Worm (Caenorhabditis elegans) whole organism, L4 larva: ENCODE results near the gene ung-1.

ENCODE experiments used
- D1046.2 ChIP-seq: fragments of 200-800 bp; sonication (Bioruptor generic); IDR thresholded peaks from 2 replicates; pipeline ENCODE4 v1.3.6; 2022; ENCODE audit warnings: missing genetic modification characterization, missing compliant biosample characterization
- F10B5.3 ChIP-seq: sonication (generic microtip); optimal IDR thresholded peaks from 2 replicates; lab custom pipeline; 2016; ENCODE audit warnings: mild to moderate bottlenecking, missing genetic modification characterization, missing compliant biosample characterization
- F26F4.8 ChIP-seq: fragments of 200-800 bp; sonication (Bioruptor generic); conservative IDR thresholded peaks from 2 replicates; pipeline ENCODE4 v1.3.6; 2022; ENCODE audit warnings: missing genetic modification characterization, missing compliant biosample characterization
- F49E8.2 ChIP-seq: sonication (generic microtip); optimal IDR thresholded peaks from 2 replicates; lab custom pipeline; 2016; ENCODE audit warnings: missing compliant biosample characterization, mild to moderate bottlenecking, missing genetic modification characterization, borderline replicate concordance
- Y5F2A.4 ChIP-seq: fragments of 200-800 bp; sonication (Bioruptor generic); optimal IDR thresholded peaks from 2 replicates; lab custom pipeline; 2018; ENCODE audit warnings: mild to moderate bottlenecking, missing genetic modification characterization, missing compliant biosample characterization
- Y75B8A.6 ChIP-seq: fragments of 200-800 bp; sonication (Bioruptor generic); IDR thresholded peaks from 2 replicates; pipeline ENCODE4 v1.3.6; 2022; ENCODE audit warnings: missing genetic modification reagents, missing genetic modification characterization, missing compliant biosample characterization
- ZK337.2 ChIP-seq: fragments of 200-800 bp; sonication (Bioruptor generic); IDR thresholded peaks from 2 replicates; pipeline ENCODE4 v1.3.6; 2022; ENCODE audit warnings: missing genetic modification reagents, missing genetic modification characterization, missing compliant biosample characterization
- ZK546.5 ChIP-seq, 2 experiments: sonication (generic microtip); optimal IDR thresholded peaks; 2 replicates each; lab custom pipeline; 2017; ENCODE audit warnings: missing biosample characterization in 2 of 2, missing genetic modification characterization in 2 of 2
- aha-1 ChIP-seq: fragments of 150-350 bp; peaks from one replicate; lab custom pipeline; 2014; ENCODE audit warnings: missing biosample characterization, missing genetic modification characterization
- aly-2 ChIP-seq: sonication (generic microtip); optimal IDR thresholded peaks from 2 replicates; lab custom pipeline; 2018; ENCODE audit warnings: missing biosample characterization, missing genetic modification characterization
- ceh-44 ChIP-seq: fragments of 200-800 bp; sonication (Bioruptor generic); IDR thresholded peaks from 2 replicates; pipeline ENCODE4 v1.3.6; 2022; ENCODE audit warnings: missing genetic modification reagents, missing genetic modification characterization, missing compliant biosample characterization
- ces-1 ChIP-seq: fragments of 150-350 bp; sonication (generic microtip); optimal IDR thresholded peaks from 4 replicates; lab custom pipeline; 2014; ENCODE audit warnings: missing biosample characterization, missing genetic modification reagents, missing genetic modification characterization
- cey-2 ChIP-seq: sonication (generic microtip); optimal IDR thresholded peaks from 3 replicates; lab custom pipeline; 2017; ENCODE audit warnings: missing genetic modification characterization, mild to moderate bottlenecking, missing compliant biosample characterization, antibody characterized with exemption, borderline replicate concordance; ENCODE audit not compliant: insufficient read depth
- daf-16 ChIP-seq, 3 experiments: sonication (generic microtip); optimal IDR thresholded peaks; 2 replicates each; lab custom pipeline; 2016 to 2017; ENCODE audit warnings: missing genetic modification characterization in 3 of 3, missing genetic modification reagents in 3 of 3, mild to moderate bottlenecking in 2 of 3, missing compliant biosample characterization in 2 of 3, missing biosample characterization in 1 of 3, moderate library complexity in 1 of 3
- dmd-9 ChIP-seq: fragments of 200-800 bp; sonication (Bioruptor generic); IDR thresholded peaks from 2 replicates; pipeline ENCODE4 v1.3.6; 2022; ENCODE audit warnings: missing genetic modification reagents, missing genetic modification characterization, missing compliant biosample characterization
- duxl-1 ChIP-seq: sonication (generic microtip); optimal IDR thresholded peaks from 2 replicates; lab custom pipeline; 2016; ENCODE audit warnings: mild to moderate bottlenecking, missing genetic modification characterization, moderate library complexity, missing compliant biosample characterization; ENCODE audit not compliant: poor library complexity
- egl-27 ChIP-seq: sonication (generic microtip); optimal IDR thresholded peaks from 3 replicates; lab custom pipeline; 2017; ENCODE audit warnings: missing biosample characterization, missing genetic modification reagents, missing genetic modification characterization
- fkh-10 ChIP-seq: fragments of 150-350 bp; optimal IDR thresholded peaks from 2 replicates; lab custom pipeline; 2014; ENCODE audit warnings: missing biosample characterization, missing genetic modification reagents, missing genetic modification characterization
- fos-1 ChIP-seq: fragments of 150-350 bp; optimal IDR thresholded peaks from 2 replicates; lab custom pipeline; 2014; ENCODE audit warnings: missing biosample characterization, missing genetic modification characterization
- gei-8 ChIP-seq: fragments of 200-800 bp; sonication (Bioruptor generic); optimal IDR thresholded peaks from 2 replicates; lab custom pipeline; 2018; ENCODE audit warnings: mild to moderate bottlenecking, missing genetic modification characterization, missing compliant biosample characterization
- hlh-30 ChIP-seq: sonication (generic microtip); optimal IDR thresholded peaks from 2 replicates; lab custom pipeline; 2017; ENCODE audit warnings: antibody characterized with exemption, mild to moderate bottlenecking, missing genetic modification characterization, missing compliant biosample characterization; ENCODE audit not compliant: insufficient read depth
- hmg-1.1 ChIP-seq: fragments of 200-800 bp; sonication (Bioruptor generic); IDR thresholded peaks from 2 replicates; pipeline ENCODE4 v1.3.6; 2022; ENCODE audit warnings: missing genetic modification reagents, missing genetic modification characterization, missing compliant biosample characterization
- jun-1 ChIP-seq: fragments of 150-350 bp; optimal IDR thresholded peaks from 2 replicates; lab custom pipeline; 2014; ENCODE audit warnings: missing biosample characterization, missing genetic modification reagents, missing genetic modification characterization
- lim-7 ChIP-seq: fragments of 200-800 bp; sonication (Bioruptor generic); IDR thresholded peaks from 2 replicates; pipeline ENCODE4 v1.3.6; 2022; ENCODE audit warnings: missing genetic modification characterization, missing compliant biosample characterization
- lin-1 ChIP-seq: fragments of 200-800 bp; sonication (Bioruptor generic); IDR thresholded peaks from 2 replicates; pipeline ENCODE4 v1.3.6; 2022; ENCODE audit warnings: missing genetic modification reagents, missing genetic modification characterization, missing compliant biosample characterization
- lin-13 ChIP-seq: fragments of 150-350 bp; optimal IDR thresholded peaks from 2 replicates; lab custom pipeline; 2014; ENCODE audit warnings: missing biosample characterization, missing genetic modification reagents, missing genetic modification characterization
- lin-29 ChIP-seq: fragments of 200-800 bp; sonication (Bioruptor generic); IDR thresholded peaks from 2 replicates; pipeline ENCODE4 v1.3.6; 2022; ENCODE audit warnings: missing genetic modification reagents, missing genetic modification characterization, missing compliant biosample characterization
- lin-38 ChIP-seq: fragments of 200-800 bp; sonication (Bioruptor generic); IDR thresholded peaks from 2 replicates; pipeline ENCODE4 v1.3.6; 2022; ENCODE audit warnings: missing genetic modification reagents, missing genetic modification characterization, missing compliant biosample characterization
- lin-39 ChIP-seq: fragments of 150-350 bp; optimal IDR thresholded peaks from 2 replicates; lab custom pipeline; 2014; ENCODE audit warnings: missing biosample characterization, missing genetic modification reagents, missing genetic modification characterization
- lsy-2 ChIP-seq, 2 experiments: fragments of 150-350 bp in 1 of 2; sonication (generic microtip) in 1 of 2; optimal IDR thresholded peaks; 2 replicates each; lab custom pipeline; 2014 to 2017; ENCODE audit warnings: missing biosample characterization in 2 of 2, missing genetic modification characterization in 2 of 2
- mxl-3 ChIP-seq: fragments of 200-800 bp; sonication (Bioruptor generic); optimal IDR thresholded peaks from 2 replicates; lab custom pipeline; 2018; ENCODE audit warnings: mild to moderate bottlenecking, missing genetic modification characterization, missing compliant biosample characterization
- nhr-102 ChIP-seq: sonication (generic microtip); optimal IDR thresholded peaks from 2 replicates; lab custom pipeline; 2016; ENCODE audit warnings: mild to moderate bottlenecking, missing genetic modification characterization, moderate library complexity, missing compliant biosample characterization
- nhr-237 ChIP-seq: sonication (generic microtip); optimal IDR thresholded peaks from 2 replicates; lab custom pipeline; 2017; ENCODE audit warnings: missing biosample characterization, missing genetic modification characterization
- nhr-42 ChIP-seq: fragments of 200-800 bp; sonication (Bioruptor generic); IDR thresholded peaks from 2 replicates; pipeline ENCODE4 v1.3.6; 2022; ENCODE audit warnings: missing genetic modification characterization, missing compliant biosample characterization
- nhr-6 ChIP-seq: fragments of 150-350 bp; optimal IDR thresholded peaks from 2 replicates; lab custom pipeline; 2014; ENCODE audit warnings: missing biosample characterization, missing genetic modification characterization
- pha-4 ChIP-seq, 2 experiments: fragments of 150-350 bp in 1 of 2; fragments of 200-800 bp in 1 of 2; sonication (Bioruptor generic) in 1 of 2; IDR thresholded peaks in 1 of 2; optimal IDR thresholded peaks in 1 of 2; 2 replicates each; pipeline versions ENCODE4 v1.3.6 to Lab custom; 2014 to 2022; ENCODE audit warnings: missing genetic modification characterization in 2 of 2, missing genetic modification reagents in 2 of 2, missing biosample characterization in 1 of 2, missing compliant biosample characterization in 1 of 2
- pqm-1 ChIP-seq: sonication (generic microtip); optimal IDR thresholded peaks from 2 replicates; lab custom pipeline; 2017; ENCODE audit warnings: missing biosample characterization, missing genetic modification characterization
- rbr-2 ChIP-seq: sonication (generic microtip); optimal IDR thresholded peaks from 2 replicates; lab custom pipeline; 2016; ENCODE audit warnings: missing genotype, missing genetic modification characterization, missing compliant biosample characterization
- sdz-12 ChIP-seq: fragments of 200-800 bp; sonication (Bioruptor generic); optimal IDR thresholded peaks from 2 replicates; lab custom pipeline; 2018; ENCODE audit warnings: mild to moderate bottlenecking, missing genetic modification characterization, missing compliant biosample characterization
- set-16 ChIP-seq: fragments of 200-800 bp; sonication (Bioruptor generic); IDR thresholded peaks from 2 replicates; pipeline ENCODE4 v1.3.6; 2022; ENCODE audit warnings: missing genetic modification reagents, missing genetic modification characterization, missing compliant biosample characterization
- skn-1 ChIP-seq: fragments of 150-350 bp; optimal IDR thresholded peaks from 2 replicates; lab custom pipeline; 2014; ENCODE audit warnings: missing biosample characterization, missing genetic modification characterization
- snpc-1.2 ChIP-seq: fragments of 200-800 bp; sonication (Bioruptor generic); IDR thresholded peaks from 2 replicates; pipeline ENCODE4 v1.3.6; 2022; ENCODE audit warnings: missing genetic modification reagents, missing genetic modification characterization, missing compliant biosample characterization
- tra-1 ChIP-seq: fragments of 200-800 bp; sonication (Bioruptor generic); IDR thresholded peaks from 2 replicates; pipeline ENCODE4 v1.3.6; 2022; ENCODE audit warnings: missing genetic modification reagents, missing genetic modification characterization, missing compliant biosample characterization
- unc-62 ChIP-seq, 3 experiments: fragments of 150-350 bp in 1 of 3; sonication (generic microtip); optimal IDR thresholded peaks in 2 of 3; peaks in 1 of 3; 1 replicate in 1 of 3; 2 replicates in 2 of 3; lab custom pipeline; 2014 to 2017; ENCODE audit warnings: missing biosample characterization in 3 of 3, missing genetic modification characterization in 3 of 3, missing genetic modification reagents in 3 of 3, missing genotype in 1 of 3
- vab-7 ChIP-seq: fragments of 200-800 bp; sonication (Bioruptor generic); IDR thresholded peaks from 2 replicates; pipeline ENCODE4 v1.3.6; 2022; ENCODE audit warnings: missing genetic modification reagents, missing genetic modification characterization, missing compliant biosample characterization
- zag-1 ChIP-seq: fragments of 150-350 bp; optimal IDR thresholded peaks from 2 replicates; lab custom pipeline; 2014; ENCODE audit warnings: missing biosample characterization, missing genetic modification characterization
- ztf-11 ChIP-seq: fragments of 150-350 bp; optimal IDR thresholded peaks from 2 replicates; lab custom pipeline; 2014; ENCODE audit warnings: missing biosample characterization, missing genetic modification characterization

The ung-1 gene

DNA sequence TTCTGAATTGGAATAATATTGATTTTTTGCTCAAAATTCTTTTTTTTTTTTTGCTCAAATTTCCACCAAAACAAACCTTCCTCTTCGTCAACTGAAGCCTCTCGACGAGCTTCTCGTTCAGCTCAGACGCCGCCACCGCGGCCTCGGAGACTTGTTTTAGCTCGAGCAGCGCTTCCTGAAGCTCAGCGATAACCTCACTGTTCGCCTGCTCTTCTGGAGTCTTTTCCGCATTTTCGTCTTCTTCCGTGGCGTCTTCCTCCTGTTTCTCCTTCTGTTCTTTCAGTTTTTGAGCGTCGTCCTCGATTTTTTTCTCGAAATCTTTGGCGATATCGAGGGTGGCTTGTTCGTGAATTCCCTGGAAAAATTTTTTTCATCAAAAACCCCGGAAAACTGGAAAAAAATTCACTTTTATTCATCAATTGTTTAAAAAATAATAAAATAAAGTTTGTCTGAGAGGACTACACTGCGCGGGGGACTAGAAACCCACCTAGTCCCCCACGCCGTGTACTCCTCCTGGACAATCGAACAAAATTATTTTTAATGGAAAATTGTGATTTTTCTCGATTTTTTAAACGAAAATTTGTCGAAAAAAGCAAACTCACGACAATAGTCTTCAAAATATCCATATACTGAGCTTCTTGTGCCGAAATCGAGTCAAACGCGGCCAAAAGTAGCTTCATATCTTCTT lies 27.7 kb downstream of the ung-1 start (continued):
- TF ChIP-seq ZK337.2 (GFP tag; lab: Robert Waterston, UW): peak; percentile 98
- TF ChIP-seq dmd-9: peak; percentile 96
- TF ChIP-seq zag-1 (tag; lab: Kevin White, UChicago): no peak
- TF ChIP-seq unc-62 (GFP tag; optimal IDR thresholded peaks at IDR 0.05 in 1 of 2; lab: Kevin White, UChicago): no peak
- TF ChIP-seq unc-62 (tag; optimal IDR thresholded peaks at IDR 0.05; lab: Kevin White, UChicago): no peak
- no peak for TF ChIP-seq mxl-3 (GFP tag; lab: Kevin White, UChicago)
- TF ChIP-seq egl-27: no peak
- no peak for TF ChIP-seq lin-29 (GFP tag; lab: Robert Waterston, UW)
- peak; percentile 80 for TF ChIP-seq lin-38
- TF ChIP-seq cey-2 (tag; lab: Kevin White, UChicago): no peak
- peak; percentile 7 for TF ChIP-seq gei-8 (GFP tag; lab: Kevin White, UChicago)
- peak; percentile 66 for TF ChIP-seq hmg-1.1 (GFP tag; lab: Robert Waterston, UW)
- TF ChIP-seq Y5F2A.4: no peak
- no peak for TF ChIP-seq snpc-1.2 (GFP tag; lab: Robert Waterston, UW)
- peak; percentile 85; the same call in 1 of the 2 replicates for TF ChIP-seq tra-1 (GFP tag; lab: Robert Waterston, UW)
- TF ChIP-seq nhr-6 (tag; lab: Kevin White, UChicago): no peak
- peak; percentile 66 for TF ChIP-seq sdz-12 (GFP tag; lab: Kevin White, UChicago)
- TF ChIP-seq lsy-2 (tag; optimal IDR thresholded peaks at IDR 0.05; lab: Kevin White, UChicago): peak in 1 of 2 experiments; percentile 93
- TF ChIP-seq set-16: peak; percentile 66
- peak; percentile 54; the same call in 1 of the 2 replicates for TF ChIP-seq pha-4 (GFP tag; IDR thresholded peaks at IDR 0.05; lab: Robert Waterston, UW)
- TF ChIP-seq pha-4 (tag; optimal IDR thresholded peaks at IDR 0.05; lab: Kevin White, UChicago): no peak
- no peak for TF ChIP-seq F26F4.8 (GFP tag; lab: Robert Waterston, UW)
- TF ChIP-seq vab-7 (GFP tag; lab: Robert Waterston, UW): 0 out of 2 replicates have a peak, but pooled peaks have one; percentile 31
- no peak for TF ChIP-seq pqm-1 (tag; lab: Kevin White, UChicago)
- no peak for TF ChIP-seq ZK546.5 (tag; optimal IDR thresholded peaks at IDR 0.05; lab: Kevin White, UChicago)
- no peak for TF ChIP-seq aly-2 (tag; lab: Kevin White, UChicago)
- TF ChIP-seq F10B5.3 (tag; lab: Kevin White, UChicago): no peak
- no peak for TF ChIP-seq lin-39 (tag; lab: Kevin White, UChicago)
- TF ChIP-seq ceh-44 (GFP tag; lab: Robert Waterston, UW): no peak
- peak; percentile 24 for TF ChIP-seq lin-13 (GFP tag; lab: Kevin White, UChicago)
- no peak for TF ChIP-seq ztf-11 (tag; lab: Kevin White, UChicago)
- TF ChIP-seq hlh-30 (tag; lab: Kevin White, UChicago): peak; percentile 52
- no peak for TF ChIP-seq D1046.2 (GFP tag; lab: Robert Waterston, UW)
- TF ChIP-seq ces-1 (GFP tag; lab: Kevin White, UChicago): no peak
- TF ChIP-seq F49E8.2 (tag; lab: Kevin White, UChicago): peak; percentile 79
- peak; percentile 93 for TF ChIP-seq duxl-1 (tag; lab: Kevin White, UChicago)
- TF ChIP-seq nhr-237 (tag; lab: Kevin White, UChicago): no peak
- peak; percentile 67 for TF ChIP-seq nhr-102 (tag; lab: Kevin White, UChicago)

DNA sequence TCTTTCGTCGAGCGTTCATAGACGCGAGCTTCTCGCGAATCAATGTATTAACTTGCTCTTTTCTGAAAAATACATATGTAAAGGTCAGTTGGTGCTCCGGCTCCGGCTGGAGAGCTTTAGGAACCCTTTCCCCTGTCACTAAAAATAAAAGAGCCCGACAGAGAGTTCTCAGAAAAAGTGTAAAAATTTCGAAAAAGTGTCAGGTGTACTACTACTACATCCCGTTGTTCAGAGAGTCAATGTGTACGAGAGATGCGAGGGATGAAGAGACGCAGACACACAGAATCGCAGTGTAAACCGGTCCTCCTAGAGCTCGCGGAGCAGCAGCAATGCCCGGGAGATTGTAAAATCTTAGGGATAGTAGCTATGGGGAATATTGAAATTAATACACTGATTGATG lies 31.2 kb downstream of the ung-1 start:
- TF ChIP-seq fkh-10 (no peak), jun-1 (no peak), ces-1 (GFP tag; lab: Kevin White, UChicago) (no peak), nhr-42 (GFP tag; lab: Robert Waterston, UW) (0 out of 2 replicates have a peak, but pooled peaks have one; percentile 11), lin-29 (GFP tag; lab: Robert Waterston, UW) (no peak), skn-1 (tag; lab: Kevin White, UChicago) (no peak), lin-1 (GFP tag; lab: Robert Waterston, UW) (no peak), rbr-2 (no peak), daf-16 (GFP tag; optimal IDR thresholded peaks at IDR 0.05; lab: Kevin White, UChicago) (peak in 1 of 2 experiments; percentile 73), daf-16 (tag; optimal IDR thresholded peaks at IDR 0.05; lab: Kevin White, UChicago) (no peak), lim-7 (GFP tag; lab: Robert Waterston, UW) (no peak), ZK337.2 (GFP tag; lab: Robert Waterston, UW) (no peak), fos-1 (tag; lab: Kevin White, UChicago) (no peak), Y75B8A.6 (GFP tag; lab: Robert Waterston, UW) (no peak), aly-2 (tag; lab: Kevin White, UChicago) (no peak), D1046.2 (GFP tag; lab: Robert Waterston, UW) (0 out of 2 replicates have a peak, but pooled peaks have one; percentile 12), aha-1 (peak; percentile 81)
